Fruit fly (Drosophila melanogaster) whole organism: ENCODE results near the gene hob.

Experiments
- EcR ChIP-seq, 2 experiments: fragments of >200 bp; optimal IDR thresholded peaks; 2 replicates each; lab custom pipeline; 2017; ENCODE audit warnings: missing biosample characterization in 2 of 2, missing genetic modification characterization in 2 of 2, missing genetic modification reagents in 2 of 2
- psq ChIP-seq: fragments of >200 bp; optimal IDR thresholded peaks from 2 replicates; lab custom pipeline; 2017

DNA sequence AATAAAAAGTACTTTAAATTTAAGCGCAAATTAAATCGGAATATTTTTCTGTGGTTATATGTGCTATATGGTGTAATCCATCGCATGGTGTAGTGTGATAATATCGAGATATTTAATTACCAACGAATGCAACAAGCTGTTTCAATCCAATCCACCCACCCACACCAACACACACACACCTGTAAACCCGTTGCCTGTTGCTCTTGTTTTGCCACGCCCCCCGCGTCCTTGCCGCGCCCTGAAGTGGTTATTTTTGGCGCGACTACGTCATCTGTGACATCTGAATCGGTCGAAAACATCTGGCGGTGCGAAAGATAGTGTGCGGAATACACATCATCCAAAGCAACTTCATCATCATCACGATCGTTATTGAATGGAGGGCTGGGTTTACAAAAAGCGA lies 53.3 kb downstream of the hob start:
- TF ChIP-seq psq (lab: Kevin White, UChicago) = no peak
- TF ChIP-seq EcR (GFP tag; optimal IDR thresholded peaks at IDR 0.05; lab: Kevin White, UChicago) = no peak
